Worm (Caenorhabditis elegans): Measurements from ENCODE around the gene ZK402.2.

ce11 chrX:1360631-1361030 lies 42.9 kb upstream of the ZK402.2 start, which contains the start of gene F56C3.4:
- TF ChIP-seq ZK546.5 (tag; optimal IDR thresholded peaks at IDR 0.05) (no peak), fkh-10 (GFP tag; optimal IDR thresholded peaks at IDR 0.05) (no peak), ztf-11 (tag; optimal IDR thresholded peaks at IDR 0.05) (no peak), mml-1 (tag; optimal IDR thresholded peaks at IDR 0.05) (no peak), lin-39 (tag; optimal IDR thresholded peaks at IDR 0.05) (no peak), egl-27 (tag; optimal IDR thresholded peaks at IDR 0.05) (no peak), tbx-2 (tag; optimal IDR thresholded peaks at IDR 0.05) (no peak), pha-4 (tag; optimal IDR thresholded peaks at IDR 0.05) (no peak), aly-2 (tag; optimal IDR thresholded peaks at IDR 0.05) (no peak), nhr-76 (tag; optimal IDR thresholded peaks at IDR 0.05) (no peak), skn-1 (tag; optimal IDR thresholded peaks at IDR 0.05) (no peak), nhr-12 (tag; optimal IDR thresholded peaks at IDR 0.05) (no peak), ama-1 (optimal IDR thresholded peaks at IDR 0.05) (no peak), nhr-28 (tag; optimal IDR thresholded peaks at IDR 0.05) (no peak)

Data from whole organism, L3 larva.